Fruit fly (Drosophila melanogaster) whole organism, embryonic: ENCODE results near the gene CG42814.

Source experiments
- Bgb ChIP-seq: fragments of 200-800 bp; sonication (Bioruptor generic); IDR thresholded peaks from 2 replicates; pipeline ENCODE4 v1.3.6; 2022; ENCODE audit warnings: missing biosample characterization, missing genetic modification characterization; ENCODE audit not compliant: partially characterized antibody
- Blimp-1 ChIP-seq: fragments of 200-800 bp; sonication (Bioruptor generic); optimal IDR thresholded peaks from 3 replicates; lab custom pipeline; 2018; ENCODE audit warnings: missing biosample characterization, missing genetic modification characterization, mild to moderate bottlenecking, moderate library complexity, missing genetic modification reagents
- C15 ChIP-seq: fragments of 200-800 bp; sonication (Bioruptor generic); IDR thresholded peaks from 3 replicates; pipeline ENCODE4 v1.3.6; 2022; ENCODE audit warnings: missing biosample characterization, missing genetic modification characterization
- CG1024 ChIP-seq: fragments of 200-800 bp; sonication (Bioruptor generic); IDR thresholded peaks from 2 replicates; pipeline ENCODE4 v1.3.6; 2022; ENCODE audit warnings: missing biosample characterization, missing genetic modification characterization
- CG10366 ChIP-seq: fragments of 200-800 bp; sonication (Bioruptor generic); IDR thresholded peaks from 2 replicates; pipeline ENCODE4 v1.3.6; 2022; ENCODE audit warnings: missing biosample characterization, missing genetic modification characterization
- CG10462 ChIP-seq: fragments of 200-800 bp; sonication (Bioruptor generic); optimal IDR thresholded peaks from 2 replicates; lab custom pipeline; 2016; ENCODE audit warnings: missing biosample characterization, missing genetic modification characterization
- CG11093 ChIP-seq: fragments of 200-800 bp; sonication (Bioruptor generic); IDR thresholded peaks from 3 replicates; pipeline ENCODE4 v1.3.6; 2022; ENCODE audit warnings: missing biosample characterization, missing genetic modification characterization
- CG11398 ChIP-seq: fragments of 200-800 bp; sonication (Bioruptor generic); optimal IDR thresholded peaks from 2 replicates; lab custom pipeline; 2016; ENCODE audit warnings: missing biosample characterization, missing genetic modification characterization
- CG12391 ChIP-seq: fragments of 200-800 bp; sonication (Bioruptor generic); optimal IDR thresholded peaks from 3 replicates; lab custom pipeline; 2018; ENCODE audit warnings: missing biosample characterization, mild to moderate bottlenecking, missing genetic modification characterization, moderate library complexity
- CG13624 ChIP-seq: fragments of 200-800 bp; sonication (Bioruptor generic); optimal IDR thresholded peaks from 2 replicates; lab custom pipeline; 2016; ENCODE audit warnings: missing biosample characterization, missing genetic modification characterization
- CG13775 ChIP-seq: fragments of 200-800 bp; sonication (Bioruptor generic); optimal IDR thresholded peaks from 3 replicates; lab custom pipeline; 2017; ENCODE audit warnings: missing biosample characterization, mild to moderate bottlenecking, missing genetic modification characterization
- CG15073 ChIP-seq: fragments of 200-800 bp; sonication (Bioruptor generic); optimal IDR thresholded peaks from 2 replicates; lab custom pipeline; 2016; ENCODE audit warnings: missing biosample characterization, missing genetic modification characterization
- CG16863 ChIP-seq: fragments of 200-800 bp; sonication (Bioruptor generic); optimal IDR thresholded peaks from 3 replicates; lab custom pipeline; 2016; ENCODE audit warnings: missing biosample characterization, missing genetic modification characterization
- CG18599 ChIP-seq: fragments of 200-800 bp; sonication (Bioruptor generic); optimal IDR thresholded peaks from 3 replicates; lab custom pipeline; 2017; ENCODE audit warnings: missing biosample characterization, missing genetic modification characterization, mild to moderate bottlenecking, moderate library complexity, missing genetic modification reagents
- CG2202 ChIP-seq: fragments of 200-800 bp; sonication (Bioruptor generic); optimal IDR thresholded peaks from 2 replicates; lab custom pipeline; 2018; ENCODE audit warnings: missing biosample characterization, mild to moderate bottlenecking, missing genetic modification characterization
- CG2889 ChIP-seq: fragments of 200-800 bp; sonication (Bioruptor generic); IDR thresholded peaks from 3 replicates; pipeline ENCODE4 v1.3.6; 2022; ENCODE audit warnings: missing biosample characterization, missing genetic modification characterization
- CG3726 ChIP-seq: fragments of 200-800 bp; sonication (Bioruptor generic); IDR thresholded peaks from 3 replicates; pipeline ENCODE4, ENCODE4 v1.3.6; 2022; ENCODE audit warnings: missing biosample characterization, missing genetic modification characterization
- CG4328 ChIP-seq: fragments of 200-800 bp; sonication (Bioruptor generic); optimal IDR thresholded peaks from 3 replicates; lab custom pipeline; 2017; ENCODE audit warnings: missing biosample characterization, missing genetic modification reagents, missing genetic modification characterization
- CG4707 ChIP-seq: fragments of 200-800 bp; sonication (Bioruptor generic); optimal IDR thresholded peaks from 2 replicates; lab custom pipeline; 2018; ENCODE audit warnings: missing biosample characterization, mild to moderate bottlenecking, missing genetic modification characterization, moderate library complexity
- CG4854 ChIP-seq: fragments of 200-800 bp; sonication (Bioruptor generic); optimal IDR thresholded peaks from 2 replicates; lab custom pipeline; 2016; ENCODE audit warnings: missing biosample characterization, missing genetic modification characterization, inconsistent platforms
- CG6272 ChIP-seq: fragments of 200-800 bp; sonication (Bioruptor generic); IDR thresholded peaks from 2 replicates; pipeline ENCODE4 v1.3.6; 2022; ENCODE audit warnings: missing biosample characterization, missing genetic modification characterization
- CG8944 ChIP-seq: fragments of 200-800 bp; sonication (Bioruptor generic); optimal IDR thresholded peaks from 3 replicates; lab custom pipeline; 2016; ENCODE audit warnings: missing biosample characterization, missing genetic modification characterization
- CkIIα-i1 ChIP-seq: fragments of 200-800 bp; sonication (Bioruptor generic); IDR thresholded peaks from 2 replicates; pipeline ENCODE4 v1.3.6; 2022; ENCODE audit warnings: missing biosample characterization, missing genetic modification characterization
- ERR ChIP-seq: fragments of 200-800 bp; sonication (Bioruptor generic); optimal IDR thresholded peaks from 2 replicates; lab custom pipeline; 2016; ENCODE audit warnings: missing biosample characterization, missing genetic modification characterization
- HmgD ChIP-seq: fragments of 200-800 bp; sonication (Bioruptor generic); optimal IDR thresholded peaks from 3 replicates; lab custom pipeline; 2016; ENCODE audit warnings: missing biosample characterization, missing genetic modification characterization
- Jarid2 ChIP-seq: fragments of 200-800 bp; sonication (Bioruptor generic); optimal IDR thresholded peaks from 3 replicates; lab custom pipeline; 2017; ENCODE audit warnings: mild to moderate bottlenecking, missing biosample characterization, missing genetic modification reagents, missing genetic modification characterization
- Lpt ChIP-seq: fragments of >200 bp; optimal IDR thresholded peaks from 2 replicates; lab custom pipeline; 2018; ENCODE audit warnings: missing biosample characterization, missing genetic modification characterization
- NK7.1 ChIP-seq: fragments of 200-800 bp; sonication (Bioruptor generic); optimal IDR thresholded peaks from 3 replicates; lab custom pipeline; 2016; ENCODE audit warnings: missing biosample characterization, missing genetic modification characterization
- Opbp ChIP-seq: fragments of 200-800 bp; sonication (Bioruptor generic); IDR thresholded peaks from 3 replicates; pipeline ENCODE4 v1.3.6; 2022; ENCODE audit warnings: missing biosample characterization, missing genetic modification characterization; ENCODE audit not compliant: partially characterized antibody
- Scr ChIP-seq: fragments of 200-800 bp; sonication (Bioruptor generic); IDR thresholded peaks from 2 replicates; pipeline ENCODE4 v1.3.6; 2022; ENCODE audit warnings: missing biosample characterization, missing genetic modification characterization; ENCODE audit not compliant: partially characterized antibody
- ap ChIP-seq: fragments of 200-800 bp; sonication (Bioruptor generic); IDR thresholded peaks from 2 replicates; pipeline ENCODE4 v1.3.6; 2022; ENCODE audit warnings: missing biosample characterization, missing genetic modification characterization
- bsh ChIP-seq, 2 experiments: fragments of 200-800 bp; sonication (Bioruptor generic); optimal IDR thresholded peaks; 2 replicates each; lab custom pipeline; 2017 to 2018; ENCODE audit warnings: mild to moderate bottlenecking in 2 of 2, missing biosample characterization in 2 of 2, missing genetic modification characterization in 2 of 2, moderate library complexity in 1 of 2
- chif ChIP-seq, 2 experiments: fragments of 200-800 bp; sonication (Bioruptor generic); optimal IDR thresholded peaks; 3 replicates each; lab custom pipeline; 2016; ENCODE audit warnings: missing biosample characterization in 2 of 2, missing genetic modification characterization in 2 of 2
- chinmo ChIP-seq: fragments of 200-800 bp; sonication (Bioruptor generic); IDR thresholded peaks from 4 replicates; pipeline ENCODE4 v1.3.6; 2022; ENCODE audit warnings: missing biosample characterization, missing genetic modification characterization; ENCODE audit not compliant: partially characterized antibody
- ci ChIP-seq: fragments of 200-800 bp; sonication (Bioruptor generic); IDR thresholded peaks from 3 replicates; pipeline ENCODE4 v1.3.6; 2022; ENCODE audit warnings: missing biosample characterization, missing genetic modification characterization
- crp ChIP-seq, 2 experiments: fragments of 200-800 bp; sonication (Bioruptor generic); optimal IDR thresholded peaks; 2 replicates in 1 of 2; 3 replicates in 1 of 2; lab custom pipeline; 2017; ENCODE audit warnings: missing biosample characterization in 2 of 2, missing genetic modification characterization in 2 of 2, mild to moderate bottlenecking in 1 of 2, moderate library complexity in 1 of 2
- da ChIP-seq: fragments of 200-800 bp; sonication (Bioruptor generic); optimal IDR thresholded peaks from 2 replicates; lab custom pipeline; 2016; ENCODE audit warnings: missing biosample characterization, missing genetic modification characterization
- dm ChIP-seq: fragments of 200-800 bp; sonication (Bioruptor generic); optimal IDR thresholded peaks from 3 replicates; lab custom pipeline; 2016; ENCODE audit warnings: missing biosample characterization, missing genetic modification characterization
- gce ChIP-seq: fragments of 200-800 bp; sonication (Bioruptor generic); IDR thresholded peaks from 3 replicates; pipeline ENCODE4 v1.3.6; 2022; ENCODE audit warnings: missing biosample characterization, missing genetic modification characterization
- gcm ChIP-seq: fragments of 200-800 bp; sonication (Bioruptor generic); optimal IDR thresholded peaks from 2 replicates; lab custom pipeline; 2019; ENCODE audit warnings: missing biosample characterization, mild to moderate bottlenecking, missing genetic modification characterization, moderate library complexity
- gcm2 ChIP-seq: fragments of 200-800 bp; sonication (Bioruptor generic); optimal IDR thresholded peaks from 2 replicates; lab custom pipeline; 2016; ENCODE audit warnings: missing biosample characterization, missing genetic modification characterization
- gem ChIP-seq: fragments of 200-800 bp; sonication (Bioruptor generic); optimal IDR thresholded peaks from 2 replicates; lab custom pipeline; 2019; ENCODE audit warnings: missing biosample characterization, mild to moderate bottlenecking, missing genetic modification characterization, moderate library complexity
- inv ChIP-seq: fragments of 200-800 bp; sonication (Bioruptor generic); IDR thresholded peaks from 2 replicates; pipeline ENCODE4 v1.3.6; 2022; ENCODE audit warnings: missing biosample characterization, missing genetic modification characterization; ENCODE audit not compliant: partially characterized antibody
- mirr ChIP-seq: fragments of 200-800 bp; sonication (Bioruptor generic); optimal IDR thresholded peaks from 3 replicates; lab custom pipeline; 2018; ENCODE audit warnings: missing biosample characterization, mild to moderate bottlenecking, missing genetic modification characterization
- org-1 ChIP-seq: fragments of 200-800 bp; sonication (Bioruptor generic); optimal IDR thresholded peaks from 2 replicates; lab custom pipeline; 2017; ENCODE audit warnings: missing biosample characterization, missing genetic modification characterization
- sr ChIP-seq: fragments of 200-800 bp; sonication (Bioruptor generic); IDR thresholded peaks from 3 replicates; pipeline ENCODE4 v1.3.6; 2022; ENCODE audit warnings: missing biosample characterization, missing genetic modification characterization
- tio ChIP-seq: fragments of 200-800 bp; sonication (Bioruptor generic); optimal IDR thresholded peaks from 2 replicates; lab custom pipeline; 2017; ENCODE audit warnings: missing biosample characterization, missing genetic modification characterization, inconsistent platforms
- wor ChIP-seq: fragments of 200-800 bp; sonication (Bioruptor generic); IDR thresholded peaks from 2 replicates; pipeline ENCODE4 v1.3.6; 2022; ENCODE audit warnings: missing biosample characterization, missing genetic modification characterization
- zf30C ChIP-seq: fragments of 200-800 bp; sonication (Bioruptor generic); optimal IDR thresholded peaks from 3 replicates; lab custom pipeline; 2018; ENCODE audit warnings: missing biosample characterization, mild to moderate bottlenecking, missing genetic modification characterization

Gene CG42814

DNA sequence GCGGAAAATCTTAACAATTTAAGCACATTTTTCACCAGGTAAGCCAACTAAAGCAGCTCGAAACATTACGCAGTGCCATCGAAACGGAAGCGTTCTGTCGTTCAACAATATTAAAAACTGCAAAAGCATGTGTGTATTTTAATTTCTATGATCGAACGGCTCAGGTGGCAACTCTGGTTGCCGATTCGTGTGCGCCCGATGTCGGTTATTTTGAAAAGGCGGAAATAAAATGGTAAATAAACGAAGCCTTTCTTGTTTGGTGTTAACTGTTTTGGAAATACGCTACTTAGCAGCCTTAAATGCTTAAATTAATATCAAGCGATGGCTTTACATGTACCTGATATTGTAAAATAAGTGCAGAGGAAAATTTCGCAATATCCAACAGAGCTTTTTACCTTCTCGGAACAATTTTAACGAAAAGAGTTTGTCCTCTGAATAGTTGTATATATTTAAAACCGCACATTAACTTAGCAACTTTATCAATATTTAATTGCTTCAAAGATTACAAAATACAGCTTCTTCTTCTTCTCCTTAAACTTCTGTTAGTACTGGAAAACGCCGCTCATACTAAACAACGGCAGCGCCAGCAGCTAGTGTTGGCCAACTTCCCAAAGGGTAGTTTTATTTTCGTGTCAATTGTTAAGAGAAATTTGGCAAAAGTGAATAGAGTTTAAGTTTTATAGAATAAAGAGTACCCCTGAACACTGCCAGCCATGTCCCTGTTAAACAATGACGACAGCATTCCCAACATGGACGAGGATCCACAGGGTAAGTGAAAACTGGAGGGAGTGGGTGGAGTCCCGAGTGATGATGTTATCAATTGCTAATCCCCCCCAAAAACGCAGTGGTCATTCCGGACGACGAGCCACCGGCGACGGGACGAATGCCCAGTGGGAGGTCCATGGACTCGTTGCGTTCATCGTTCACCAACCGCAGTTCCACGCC, 44.1 kb upstream of the CG42814 start, which contains the start of gene CG5934 (continued):
- TF ChIP-seq Blimp-1 (GFP tag; lab: Kevin White, UChicago) = no peak
- TF ChIP-seq CG2889 = no peak
- no peak for TF ChIP-seq chif (GFP tag; optimal IDR thresholded peaks at IDR 0.05; lab: Kevin White, UChicago)
- TF ChIP-seq CG4328 (GFP tag; lab: Kevin White, UChicago) = no peak
- no peak for TF ChIP-seq CG11398 (GFP tag; lab: Kevin White, UChicago)
- no peak for TF ChIP-seq gcm
- TF ChIP-seq Opbp (GFP tag; lab: Robert Waterston, UW) = peak; percentile 54; the same call in 1 of the 3 replicates
- no peak for TF ChIP-seq gem
- no peak for TF ChIP-seq CG1024 (GFP tag; lab: Robert Waterston, UW)
- no peak for TF ChIP-seq CG16863 (GFP tag; lab: Kevin White, UChicago)
- no peak for TF ChIP-seq CG4854
- no peak for TF ChIP-seq HmgD (GFP tag; lab: Kevin White, UChicago)
- no peak for TF ChIP-seq C15 (GFP tag; lab: Robert Waterston, UW)
- TF ChIP-seq NK7.1 (GFP tag; lab: Kevin White, UChicago) = no peak
- no peak for TF ChIP-seq gce (GFP tag; lab: Robert Waterston, UW)
- TF ChIP-seq Scr (GFP tag; lab: Robert Waterston, UW) = no peak
- no peak for TF ChIP-seq CG6272
- no peak for TF ChIP-seq CG3726 (GFP tag; lab: Robert Waterston, UW)
- TF ChIP-seq CG10366 (GFP tag; lab: Robert Waterston, UW) = peak; percentile 23; the same call in 1 of the 2 replicates
- TF ChIP-seq Jarid2 = no peak
- no peak for TF ChIP-seq mirr (GFP tag; lab: Kevin White, UChicago)
- TF ChIP-seq CG12391 = no peak
- no peak for TF ChIP-seq da (GFP tag; lab: Kevin White, UChicago)
- no peak for TF ChIP-seq Bgb
- peak in 1 of 2 experiments; percentile 72 for TF ChIP-seq crp (GFP tag; optimal IDR thresholded peaks at IDR 0.05; lab: Kevin White, UChicago)
- no peak for TF ChIP-seq CkIIα-i1 (GFP tag; lab: Robert Waterston, UW)
- no peak for TF ChIP-seq CG4707 (GFP tag; lab: Kevin White, UChicago)
- TF ChIP-seq Lpt (GFP tag; lab: Kevin White, UChicago) = no peak
- no peak for TF ChIP-seq inv (GFP tag; lab: Robert Waterston, UW)
- no peak for TF ChIP-seq CG11093 (GFP tag; lab: Robert Waterston, UW)
- no peak for TF ChIP-seq ci (GFP tag; lab: Robert Waterston, UW)
- peak; percentile 45 for TF ChIP-seq CG18599 (GFP tag; lab: Kevin White, UChicago)
- TF ChIP-seq CG15073 (GFP tag; lab: Kevin White, UChicago) = no peak
- no peak for TF ChIP-seq ap
- TF ChIP-seq chinmo = no peak
- no peak for TF ChIP-seq sr
- peak; percentile 74 for TF ChIP-seq CG13624 (GFP tag; lab: Kevin White, UChicago)
- no peak for TF ChIP-seq CG8944 (GFP tag; lab: Kevin White, UChicago)
- no peak for TF ChIP-seq wor (GFP tag; lab: Robert Waterston, UW)
- TF ChIP-seq CG13775 (GFP tag; lab: Kevin White, UChicago) = peak; percentile 10
- TF ChIP-seq dm (GFP tag; lab: Kevin White, UChicago) = no peak
- TF ChIP-seq zf30C = no peak
- no peak for TF ChIP-seq bsh (GFP tag; optimal IDR thresholded peaks at IDR 0.05; lab: Kevin White, UChicago)
- TF ChIP-seq org-1 (GFP tag; lab: Kevin White, UChicago) = no peak
- TF ChIP-seq ERR = no peak
- TF ChIP-seq CG10462 (GFP tag; lab: Kevin White, UChicago) = no peak
- TF ChIP-seq CG2202 = no peak
- TF ChIP-seq gcm2 (GFP tag; lab: Kevin White, UChicago) = no peak
- TF ChIP-seq tio = no peak
